Fruit fly (Drosophila melanogaster) whole organism: ENCODE measurements around the gene Bem46.

Experiments used
- pan ChIP-seq: fragments of >200 bp; optimal IDR thresholded peaks from 2 replicates; lab custom pipeline; 2017
- usp ChIP-seq: fragments of >200 bp; optimal IDR thresholded peaks from 2 replicates; lab custom pipeline; 2017; ENCODE audit warnings: missing biosample characterization, missing genetic modification characterization, mixed read lengths

- TF ChIP-seq usp (no peak), pan (lab: Kevin White, UChicago) (no peak)
Measured at dm6 chr2L:2999609-3000008, 11.7 kb downstream of the Bem46 start.
